Fruit fly (Drosophila melanogaster): ENCODE measurements around the gene Tyler.

Tyler gene

DNA sequence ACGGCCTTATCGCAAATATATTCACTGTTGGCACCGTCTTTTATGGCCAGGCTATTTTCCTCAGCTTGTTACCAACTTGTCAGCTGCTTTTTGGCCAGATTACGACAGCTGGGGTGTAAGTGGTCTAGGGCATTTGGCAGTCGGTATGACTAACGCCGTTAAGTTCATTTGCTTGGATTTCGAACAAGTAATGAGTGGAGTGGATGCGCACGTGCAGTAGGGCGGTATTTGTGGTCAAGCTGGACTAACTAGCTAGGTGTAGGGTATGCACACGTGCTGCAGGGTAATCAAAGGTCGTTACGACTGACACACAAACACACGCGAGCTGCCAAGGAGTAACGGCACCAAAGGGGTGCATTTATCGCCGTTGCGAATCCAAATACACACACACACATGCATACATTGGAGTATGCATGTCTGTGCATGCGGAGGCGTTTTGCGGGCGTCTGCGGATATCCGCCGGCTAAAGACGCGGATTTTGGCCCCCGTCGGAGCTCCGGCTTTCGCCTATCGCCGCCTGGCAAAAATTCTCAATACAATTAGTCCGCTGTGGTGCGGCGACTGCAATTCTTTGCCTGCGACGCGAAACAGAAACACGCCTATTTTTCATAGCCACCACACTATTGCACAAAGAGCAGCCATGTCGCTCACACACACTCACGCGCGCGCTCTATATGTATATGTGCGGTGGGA lies 33.2 kb upstream of the Tyler start:
- TF ChIP-seq CG1621 (tag; optimal IDR thresholded peaks at IDR 0.05) (no peak), esn (GFP tag; optimal IDR thresholded peaks at IDR 0.05) (peak; percentile 10), cyc (GFP tag; optimal IDR thresholded peaks at IDR 0.05) (peak; percentile 14), Sox14 (GFP tag; optimal IDR thresholded peaks at IDR 0.05) (no peak)

- TF ChIP-seq Eip93F (GFP tag; optimal IDR thresholded peaks at IDR 0.05) (no peak), ss (GFP tag; optimal IDR thresholded peaks at IDR 0.05) (peak in 1 of 2 experiments; percentile 29), Eip78C (GFP tag) (peak; percentile 77)
These were observed 32.2 kb upstream of the Tyler start for dm6 chrX:19578908-19579647.

- TF ChIP-seq cyc (GFP tag; optimal IDR thresholded peaks at IDR 0.05) (no peak), Hr39 (GFP tag; optimal IDR thresholded peaks at IDR 0.05) (peak; percentile 1), Eip78C (GFP tag) (peak; percentile 65), CG1621 (tag; optimal IDR thresholded peaks at IDR 0.05) (peak; percentile 32)
These were observed 31.6 kb upstream of the Tyler start, which contains the start of gene Tao for dm6 chrX:19579648-19580301. Gene Tao (minus strand): TSS chrX:19579800.

- TF ChIP-seq CG16779 (tag; optimal IDR thresholded peaks at IDR 0.05) = no peak
- no peak for TF ChIP-seq Blimp-1 (GFP tag; optimal IDR thresholded peaks at IDR 0.05)
- TF ChIP-seq CG7368 (GFP tag; optimal IDR thresholded peaks at IDR 0.05) = no peak
- TF ChIP-seq dsx (GFP tag; optimal IDR thresholded peaks at IDR 0.05; ENCODE audit: poor library complexity, severe bottlenecking) = no peak
- TF ChIP-seq Ets96B (tag; optimal IDR thresholded peaks at IDR 0.05) = no peak
- TF ChIP-seq spab (GFP tag; optimal IDR thresholded peaks at IDR 0.05) = no peak
- TF ChIP-seq OdsH (GFP tag; optimal IDR thresholded peaks at IDR 0.05) = no peak
- no peak for TF ChIP-seq svp (GFP tag)
- TF ChIP-seq CG3032 (tag; optimal IDR thresholded peaks at IDR 0.05) = no peak
- TF ChIP-seq fd59A (GFP tag; optimal IDR thresholded peaks at IDR 0.05) = no peak
- TF ChIP-seq net (GFP tag; optimal IDR thresholded peaks at IDR 0.05) = peak; percentile 4
- no peak for TF ChIP-seq CG1621 (tag; optimal IDR thresholded peaks at IDR 0.05)
- no peak for TF ChIP-seq CG6276 (GFP tag; optimal IDR thresholded peaks at IDR 0.05)
- peak; percentile 23 for TF ChIP-seq CG32006 (GFP tag; optimal IDR thresholded peaks at IDR 0.05)
- no peak for TF ChIP-seq CG31627 (GFP tag; optimal IDR thresholded peaks at IDR 0.05)
- no peak for TF ChIP-seq CG6808 (GFP tag; optimal IDR thresholded peaks at IDR 0.05)
- no peak for TF ChIP-seq Eip75B (GFP tag; optimal IDR thresholded peaks at IDR 0.05)
- TF ChIP-seq Met (GFP tag; optimal IDR thresholded peaks at IDR 0.05) = no peak
These were observed 29.4 kb upstream of the Tyler start, which contains the start of gene CG14218 for dm6 chrX:19581881-19582280. Gene CG14218 (minus strand): TSS chrX:19581981.

dm6 chrX:19582732-19583131 lies 28.6 kb upstream of the Tyler start:
- TF ChIP-seq lz (GFP tag; optimal IDR thresholded peaks at IDR 0.05) = no peak
- TF ChIP-seq ss (GFP tag; optimal IDR thresholded peaks at IDR 0.05) = no peak
- no peak for TF ChIP-seq spab (GFP tag; optimal IDR thresholded peaks at IDR 0.05)
- TF ChIP-seq dac (GFP tag; optimal IDR thresholded peaks at IDR 0.05) = no peak
- TF ChIP-seq CG10631 (GFP tag; optimal IDR thresholded peaks at IDR 0.05) = no peak
- no peak for TF ChIP-seq CG4318 (GFP tag; optimal IDR thresholded peaks at IDR 0.05)
- TF ChIP-seq Hr38 (GFP tag; optimal IDR thresholded peaks at IDR 0.05) = no peak
- TF ChIP-seq Hr4 (GFP tag; optimal IDR thresholded peaks at IDR 0.05) = no peak
- TF ChIP-seq CG11294 (GFP tag; IDR thresholded peaks at IDR 0.05) = no peak
